Worm (Caenorhabditis elegans) whole organism, young adult: ENCODE data around the gene srh-216.

Experiments
- B0019.2 ChIP-seq: fragments of 200-800 bp; sonication (Bioruptor generic); conservative IDR thresholded peaks from 2 replicates; pipeline ENCODE4 v1.3.6; 2022; ENCODE audit warnings: missing genetic modification reagents, missing genetic modification characterization, missing compliant biosample characterization
- B0261.1 ChIP-seq: sonication (generic microtip); optimal IDR thresholded peaks from 2 replicates; lab custom pipeline; 2016; ENCODE audit warnings: mild to moderate bottlenecking, missing genetic modification characterization, moderate library complexity, missing compliant biosample characterization
- B0336.3 ChIP-seq: fragments of 200-800 bp; sonication (Bioruptor generic); IDR thresholded peaks from 2 replicates; pipeline ENCODE4 v1.3.6; 2022; ENCODE audit warnings: missing genetic modification characterization, missing compliant biosample characterization
- F23B12.7 ChIP-seq: sonication (generic microtip); optimal IDR thresholded peaks from 2 replicates; lab custom pipeline; 2017; ENCODE audit warnings: missing genetic modification characterization, mild to moderate bottlenecking, missing compliant biosample characterization, antibody characterized with exemption, moderate library complexity; ENCODE audit not compliant: insufficient read depth
- F33H1.4 ChIP-seq: fragments of 200-800 bp; sonication (Bioruptor generic); IDR thresholded peaks from 2 replicates; pipeline ENCODE4 v1.3.6; 2022; ENCODE audit warnings: missing genetic modification reagents, missing genetic modification characterization, missing compliant biosample characterization
- F39B2.1 ChIP-seq: fragments of 200-800 bp; sonication (Bioruptor generic); IDR thresholded peaks from 2 replicates; pipeline ENCODE4 v1.3.6; 2022; ENCODE audit warnings: missing genetic modification reagents, missing genetic modification characterization, missing compliant biosample characterization
- F52B5.7 ChIP-seq: sonication (generic microtip); optimal IDR thresholded peaks from 2 replicates; lab custom pipeline; 2016; ENCODE audit warnings: mild to moderate bottlenecking, missing genetic modification characterization, missing compliant biosample characterization
- T07F8.4 ChIP-seq: sonication (generic microtip); optimal IDR thresholded peaks from 2 replicates; lab custom pipeline; 2016; ENCODE audit warnings: mild to moderate bottlenecking, missing genetic modification characterization, moderate library complexity, missing compliant biosample characterization
- Y67H2A.10 ChIP-seq: fragments of 200-800 bp; sonication (Bioruptor generic); conservative IDR thresholded peaks from 2 replicates; pipeline ENCODE4 v1.3.6; 2022; ENCODE audit warnings: missing genetic modification reagents, missing genetic modification characterization, missing compliant biosample characterization
- aptf-2 ChIP-seq: fragments of 200-800 bp; sonication (Bioruptor generic); conservative IDR thresholded peaks from 2 replicates; pipeline ENCODE4 v1.3.6; 2022; ENCODE audit warnings: missing genetic modification reagents, missing genetic modification characterization, missing compliant biosample characterization
- attf-5 ChIP-seq: fragments of 200-800 bp; sonication (Bioruptor generic); optimal IDR thresholded peaks from 2 replicates; lab custom pipeline; 2018; ENCODE audit warnings: mild to moderate bottlenecking, missing genetic modification characterization, missing compliant biosample characterization
- attf-6 ChIP-seq: fragments of 200-800 bp; sonication (Bioruptor generic); IDR thresholded peaks from 2 replicates; pipeline ENCODE4 v1.3.6; 2022; ENCODE audit warnings: missing genetic modification reagents, missing genetic modification characterization, missing compliant biosample characterization
- bed-1 ChIP-seq: fragments of 200-800 bp; sonication (Bioruptor generic); IDR thresholded peaks from 2 replicates; pipeline ENCODE4 v1.3.6; 2022; ENCODE audit warnings: missing genetic modification reagents, missing genetic modification characterization, missing compliant biosample characterization
- cebp-1 ChIP-seq, 2 experiments: fragments of 200-800 bp in 1 of 2; sonication (Bioruptor generic) in 1 of 2; sonication (generic microtip) in 1 of 2; IDR thresholded peaks in 1 of 2; optimal IDR thresholded peaks in 1 of 2; 2 replicates each; pipeline versions ENCODE4 v1.3.6 to Lab custom; 2017 to 2022; ENCODE audit warnings: missing compliant biosample characterization in 2 of 2, missing genetic modification characterization in 2 of 2, mild to moderate bottlenecking in 1 of 2, missing genetic modification reagents in 1 of 2, moderate library complexity in 1 of 2
- dox-1 ChIP-seq: fragments of 200-800 bp; sonication (Bioruptor generic); IDR thresholded peaks from 2 replicates; pipeline ENCODE4 v1.3.6; 2022; ENCODE audit warnings: missing genetic modification reagents, missing genetic modification characterization, missing compliant biosample characterization
- efl-1 ChIP-seq: fragments of 150-350 bp; optimal IDR thresholded peaks from 2 replicates; lab custom pipeline; 2014; ENCODE audit warnings: missing biosample characterization, missing genetic modification reagents, missing genetic modification characterization
- egl-44 ChIP-seq: fragments of 200-800 bp; sonication (Bioruptor generic); IDR thresholded peaks from 2 replicates; pipeline ENCODE4 v1.3.6; 2022; ENCODE audit warnings: missing genetic modification reagents, missing genetic modification characterization, missing compliant biosample characterization
- egrh-3 ChIP-seq: fragments of 200-800 bp; sonication (Bioruptor generic); IDR thresholded peaks from 2 replicates; pipeline ENCODE4 v1.3.6; 2022; ENCODE audit warnings: missing genetic modification reagents, missing genetic modification characterization, missing compliant biosample characterization
- ekl-4 ChIP-seq: fragments of 200-800 bp; sonication (Bioruptor generic); IDR thresholded peaks from 2 replicates; pipeline ENCODE4 v1.3.6; 2022; ENCODE audit warnings: missing genetic modification reagents, missing genetic modification characterization, missing compliant biosample characterization
- hlh-26 ChIP-seq: fragments of 200-800 bp; sonication (Bioruptor generic); conservative IDR thresholded peaks from 2 replicates; pipeline ENCODE4 v1.3.6; 2022; ENCODE audit warnings: missing genetic modification reagents, missing genetic modification characterization, missing compliant biosample characterization
- hmg-20 ChIP-seq: fragments of 200-800 bp; sonication (Bioruptor generic); IDR thresholded peaks from 2 replicates; pipeline ENCODE4 v1.3.6; 2022; ENCODE audit warnings: missing genetic modification reagents, missing genetic modification characterization, missing compliant biosample characterization
- lin-35 ChIP-seq, 3 experiments: fragments of 150-350 bp in 2 of 3; sonication (generic microtip) in 1 of 3; optimal IDR thresholded peaks; 2 replicates each; lab custom pipeline; 2014 to 2018; ENCODE audit warnings: missing biosample characterization in 3 of 3, missing genetic modification characterization in 3 of 3, missing genetic modification reagents in 3 of 3
- lin-40 ChIP-seq: sonication (generic microtip); optimal IDR thresholded peaks from 2 replicates; lab custom pipeline; 2016; ENCODE audit warnings: missing genetic modification characterization, mild to moderate bottlenecking, missing compliant biosample characterization, missing genotype, missing genetic modification reagents
- lsl-1 ChIP-seq: fragments of 200-800 bp; sonication (Bioruptor generic); optimal IDR thresholded peaks from 2 replicates; lab custom pipeline; 2018; ENCODE audit warnings: mild to moderate bottlenecking, missing genetic modification characterization, moderate library complexity, missing compliant biosample characterization
- lsy-27 ChIP-seq: sonication (generic microtip); optimal IDR thresholded peaks from 2 replicates; lab custom pipeline; 2017; ENCODE audit warnings: missing genetic modification characterization, mild to moderate bottlenecking, missing compliant biosample characterization, antibody characterized with exemption, missing genotype, borderline replicate concordance; ENCODE audit not compliant: insufficient read depth
- madf-10 ChIP-seq: sonication (generic microtip); optimal IDR thresholded peaks from 2 replicates; lab custom pipeline; 2016; ENCODE audit warnings: mild to moderate bottlenecking, missing genetic modification characterization, missing compliant biosample characterization
- madf-6 ChIP-seq: fragments of 200-800 bp; sonication (Bioruptor generic); IDR thresholded peaks from 2 replicates; pipeline ENCODE4 v1.3.6; 2022; ENCODE audit warnings: missing genetic modification reagents, missing genetic modification characterization, missing compliant biosample characterization
- mcd-1 ChIP-seq: fragments of 200-800 bp; sonication (Bioruptor generic); IDR thresholded peaks from 2 replicates; pipeline ENCODE4 v1.3.6; 2022; ENCODE audit warnings: missing genetic modification reagents, missing genetic modification characterization, missing compliant biosample characterization
- nfyb-1 ChIP-seq: fragments of 200-800 bp; sonication (Bioruptor generic); IDR thresholded peaks from 2 replicates; pipeline ENCODE4 v1.3.6; 2022; ENCODE audit warnings: missing genetic modification reagents, missing genetic modification characterization, missing compliant biosample characterization
- pbrm-1 ChIP-seq: fragments of 200-800 bp; sonication (Bioruptor generic); IDR thresholded peaks from 2 replicates; pipeline ENCODE4 v1.3.6; 2022; ENCODE audit warnings: missing genetic modification reagents, missing genetic modification characterization, missing compliant biosample characterization
- rcor-1 ChIP-seq: fragments of 200-800 bp; sonication (Bioruptor generic); IDR thresholded peaks from 2 replicates; pipeline ENCODE4 v1.3.6; 2022; ENCODE audit warnings: missing genetic modification reagents, missing genetic modification characterization, missing compliant biosample characterization
- rpc-1 ChIP-seq, 2 experiments: fragments of 150-350 bp in 1 of 2; sonication (generic microtip) in 1 of 2; optimal IDR thresholded peaks; 2 replicates each; lab custom pipeline; 2014 to 2018; ENCODE audit warnings: missing biosample characterization in 1 of 2, missing genetic modification characterization in 1 of 2, missing genetic modification reagents in 1 of 2, missing genotype in 1 of 2
- sdz-38 ChIP-seq: sonication (generic microtip); optimal IDR thresholded peaks from 2 replicates; lab custom pipeline; 2016; ENCODE audit warnings: missing genotype, missing genetic modification characterization, missing compliant biosample characterization
- snpc-1.1 ChIP-seq: sonication (generic microtip); optimal IDR thresholded peaks from 2 replicates; lab custom pipeline; 2017; ENCODE audit warnings: missing genetic modification characterization, mild to moderate bottlenecking, missing compliant biosample characterization, antibody characterized with exemption, moderate library complexity, missing genotype, missing genetic modification reagents; ENCODE audit not compliant: insufficient read depth
- snpc-4 ChIP-seq, 5 experiments: fragments of 150-350 bp in 1 of 5; sonication (generic microtip) in 4 of 5; optimal IDR thresholded peaks; 2 replicates each; lab custom pipeline; 2014 to 2018; ENCODE audit warnings: missing genetic modification characterization in 5 of 5, missing biosample characterization in 3 of 5, antibody characterized with exemption in 2 of 5, mild to moderate bottlenecking in 2 of 5, missing compliant biosample characterization in 2 of 5, missing genotype in 2 of 5, moderate library complexity in 2 of 5, missing genetic modification reagents in 1 of 5
- tbp1 ChIP-seq: fragments of 200-800 bp; sonication (Bioruptor generic); optimal IDR thresholded peaks from 2 replicates; lab custom pipeline; 2018; ENCODE audit warnings: mild to moderate bottlenecking, missing genetic modification characterization, missing compliant biosample characterization
- unc-130 ChIP-seq: sonication (generic microtip); optimal IDR thresholded peaks from 2 replicates; lab custom pipeline; 2016; ENCODE audit warnings: missing genetic modification reagents, missing genetic modification characterization, missing compliant biosample characterization
- xnd-1 ChIP-seq: sonication (generic microtip); optimal IDR thresholded peaks from 2 replicates; lab custom pipeline; 2016; ENCODE audit warnings: missing genotype, missing genetic modification reagents, missing genetic modification characterization, missing compliant biosample characterization
- zim-3 ChIP-seq: sonication (generic microtip); optimal IDR thresholded peaks from 2 replicates; lab custom pipeline; 2017; ENCODE audit warnings: mild to moderate bottlenecking, missing genetic modification characterization, moderate library complexity, missing compliant biosample characterization
- ztf-18 ChIP-seq: sonication (generic microtip); optimal IDR thresholded peaks from 2 replicates; lab custom pipeline; 2016; ENCODE audit warnings: missing genotype, mild to moderate bottlenecking, missing genetic modification characterization, missing compliant biosample characterization
- ztf-6 ChIP-seq: fragments of 200-800 bp; sonication (Bioruptor generic); IDR thresholded peaks from 2 replicates; pipeline ENCODE4 v1.3.6; 2022; ENCODE audit warnings: missing genetic modification reagents, missing genetic modification characterization, missing compliant biosample characterization

srh-216 gene

DNA sequence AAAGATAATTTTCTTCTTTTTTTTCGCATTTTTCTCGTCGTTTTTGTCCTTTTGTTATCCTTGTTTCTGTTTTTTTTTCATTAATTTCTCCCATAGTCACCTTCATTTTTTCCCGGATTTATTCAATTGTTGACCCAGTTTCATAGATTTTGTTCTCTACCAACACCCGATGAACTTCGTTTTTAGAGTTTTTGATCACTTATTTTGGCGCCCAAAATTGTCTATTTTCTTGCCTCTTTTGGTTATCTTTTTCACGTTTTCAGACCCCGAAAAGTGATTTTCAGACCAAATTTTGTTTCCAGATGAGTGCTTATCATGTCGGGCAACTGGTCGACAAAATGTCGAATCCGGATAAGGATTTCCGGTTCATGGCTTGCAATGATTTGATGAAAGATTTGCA, 24.8 kb downstream of the srh-216 start, which contains the start of gene cand-1:
Gene cand-1, plus strand, starts transcription at position 301 of the 400 bp plus-strand sequence.
- TF ChIP-seq mcd-1 (GFP tag; lab: Robert Waterston, UW), result no peak
- TF ChIP-seq aptf-2, result no peak
- no peak for TF ChIP-seq B0261.1 (tag; lab: Kevin White, UChicago)
- no peak for TF ChIP-seq lsy-27 (tag; lab: Kevin White, UChicago)
- no peak for TF ChIP-seq bed-1 (GFP tag; lab: Robert Waterston, UW)
- no peak for TF ChIP-seq xnd-1 (tag; lab: Kevin White, UChicago)
- no peak for TF ChIP-seq attf-5
- no peak for TF ChIP-seq madf-6

- no peak for TF ChIP-seq ekl-4 (GFP tag; lab: Robert Waterston, UW)
- no peak for TF ChIP-seq cebp-1 (GFP tag; IDR thresholded peaks at IDR 0.05; lab: Robert Waterston, UW)
- TF ChIP-seq cebp-1 (tag; optimal IDR thresholded peaks at IDR 0.05; lab: Kevin White, UChicago), result peak; percentile 67
- no peak for TF ChIP-seq egrh-3 (GFP tag; lab: Robert Waterston, UW)
- no peak for TF ChIP-seq lin-40
- TF ChIP-seq, all 124 proteins: peak for 1
These were observed 26.9 kb downstream of the srh-216 start for ce11 chrV:16800484-16800883.

ce11 chrV:16794828-16795354, 32.5 kb downstream of the srh-216 start, which contains the start of the genes ctps-1 and pus-1:
Gene ctps-1 (plus strand): TSS chrV:16794878.
Gene pus-1 (minus strand): TSS chrV:16794952.
- TF ChIP-seq tbp1 (GFP tag; lab: Kevin White, UChicago), result peak; percentile 39
- TF ChIP-seq B0019.2 (GFP tag; lab: Robert Waterston, UW), result no peak
- 0 out of 2 replicates have a peak, but pooled peaks have one; percentile 40 for TF ChIP-seq nfyb-1
- TF ChIP-seq lsl-1 (GFP tag; lab: Kevin White, UChicago), result peak; percentile 68
- TF ChIP-seq attf-6 (GFP tag; lab: Robert Waterston, UW), result peak; percentile 85
- TF ChIP-seq B0336.3 (GFP tag; lab: Robert Waterston, UW), result peak; percentile 61
- TF ChIP-seq F23B12.7 (tag; lab: Kevin White, UChicago), result no peak
- TF ChIP-seq ztf-18 (tag; lab: Kevin White, UChicago), result peak; percentile 95
- TF ChIP-seq pbrm-1 (GFP tag; lab: Robert Waterston, UW), result peak; percentile 80; the same call in 1 of the 2 replicates
- peak; percentile 77 for TF ChIP-seq mcd-1 (GFP tag; lab: Robert Waterston, UW)
- TF ChIP-seq egl-44 (GFP tag; lab: Robert Waterston, UW), result no peak
- TF ChIP-seq efl-1 (GFP tag; lab: Kevin White, UChicago), result peak; percentile 80
- peak in 1 of 3 experiments; percentile 69 for TF ChIP-seq lin-35 (GFP tag; optimal IDR thresholded peaks at IDR 0.05; lab: Kevin White, UChicago)
- TF ChIP-seq xnd-1 (tag; lab: Kevin White, UChicago), result peak; percentile 70
- TF ChIP-seq hlh-26, result no peak
- peak; percentile 68 for TF ChIP-seq F33H1.4 (GFP tag; lab: Robert Waterston, UW)
- no peak for TF ChIP-seq rpc-1 (optimal IDR thresholded peaks at IDR 0.05; lab: Kevin White, UChicago)
- no peak for TF ChIP-seq rpc-1 (tag; optimal IDR thresholded peaks at IDR 0.05; lab: Kevin White, UChicago)
- TF ChIP-seq cebp-1 (GFP tag; IDR thresholded peaks at IDR 0.05; lab: Robert Waterston, UW), result no peak
- TF ChIP-seq cebp-1 (tag; optimal IDR thresholded peaks at IDR 0.05; lab: Kevin White, UChicago), result peak; percentile 72
- no peak for TF ChIP-seq F39B2.1
- TF ChIP-seq unc-130 (GFP tag; lab: Kevin White, UChicago), result peak; percentile 25
- peak; percentile 45; the same call in 1 of the 2 replicates for TF ChIP-seq hmg-20 (GFP tag; lab: Robert Waterston, UW)
- TF ChIP-seq madf-10 (tag; lab: Kevin White, UChicago), result no peak
- TF ChIP-seq T07F8.4, result no peak
- TF ChIP-seq ztf-6 (GFP tag; lab: Robert Waterston, UW), result no peak
- peak; percentile 80 for TF ChIP-seq rcor-1 (GFP tag; lab: Robert Waterston, UW)
- TF ChIP-seq Y67H2A.10 (GFP tag; lab: Robert Waterston, UW), result no peak
- TF ChIP-seq F52B5.7 (tag; lab: Kevin White, UChicago), result no peak
- TF ChIP-seq dox-1, result peak; percentile 70
- TF ChIP-seq zim-3 (tag; lab: Kevin White, UChicago), result no peak
- TF ChIP-seq madf-6, result peak; percentile 90
- no peak for TF ChIP-seq sdz-38 (tag; lab: Kevin White, UChicago)
- TF ChIP-seq snpc-4 (GFP tag; optimal IDR thresholded peaks at IDR 0.05; lab: Kevin White, UChicago), result peak; percentile 31
- peak; percentile 21 to 83 (median 52) for TF ChIP-seq snpc-4 (tag; optimal IDR thresholded peaks at IDR 0.05; lab: Kevin White, UChicago)
- peak; percentile 63 for TF ChIP-seq snpc-1.1 (tag; lab: Kevin White, UChicago)
